Fruit fly (Drosophila melanogaster): Measurements from ENCODE around the gene CG1265.

Gene CG1265

dm6 chr3L:4230357-4230901, 24.1 kb upstream of the CG1265 start (continued):
- TF ChIP-seq pnt (GFP tag; optimal IDR thresholded peaks at IDR 0.05), result peak; percentile 96
- peak; percentile 95 for TF ChIP-seq Spps (tag; optimal IDR thresholded peaks at IDR 0.05)
- TF ChIP-seq CG7928 (GFP tag; optimal IDR thresholded peaks at IDR 0.05), result no peak
- TF ChIP-seq CG14965 (GFP tag; optimal IDR thresholded peaks at IDR 0.05; ENCODE audit: borderline replicate concordance), result peak; percentile 68
- TF ChIP-seq Dip2 (GFP tag; IDR thresholded peaks at IDR 0.05), result no peak
- TF ChIP-seq CG12155 (GFP tag; optimal IDR thresholded peaks at IDR 0.05), result peak; percentile 85
- no peak for TF ChIP-seq D (optimal IDR thresholded peaks at IDR 0.05)
- TF ChIP-seq D (GFP tag; optimal IDR thresholded peaks at IDR 0.05), result peak; percentile 98
- TF ChIP-seq BEAF-32 (GFP tag; optimal IDR thresholded peaks at IDR 0.05), result no peak
- TF ChIP-seq CG30403 (GFP tag; optimal IDR thresholded peaks at IDR 0.05), result peak; percentile 94
- 0 out of 3 replicates have a peak, but pooled peaks have one; percentile 27 for TF ChIP-seq z (GFP tag; IDR thresholded peaks at IDR 0.05)
- peak; percentile 46 for TF ChIP-seq Ravus (GFP tag; IDR thresholded peaks at IDR 0.05)
- TF ChIP-seq ATbp (GFP tag; optimal IDR thresholded peaks at IDR 0.05), result peak; percentile 93
- TF ChIP-seq hb (GFP tag; IDR thresholded peaks at IDR 0.05; ENCODE audit: partially characterized antibody), result no peak
- peak; percentile 93 for TF ChIP-seq CG12236 (GFP tag; optimal IDR thresholded peaks at IDR 0.05)
- TF ChIP-seq ems (GFP tag; optimal IDR thresholded peaks at IDR 0.05), result peak; percentile 91
- TF ChIP-seq fd64A (GFP tag; optimal IDR thresholded peaks at IDR 0.05), result peak; percentile 84
- peak; percentile 92 for TF ChIP-seq unpg (GFP tag; optimal IDR thresholded peaks at IDR 0.05)
- TF ChIP-seq CG2875 (GFP tag; optimal IDR thresholded peaks at IDR 0.05), result peak; percentile 92
- peak; percentile 86 for TF ChIP-seq CG18764 (GFP tag; optimal IDR thresholded peaks at IDR 0.05)
- peak; percentile 90 for TF ChIP-seq NK7.1 (GFP tag; optimal IDR thresholded peaks at IDR 0.05)
- TF ChIP-seq odd (GFP tag; optimal IDR thresholded peaks at IDR 0.05), result peak; percentile 91
- peak; percentile 67 for TF ChIP-seq sug (tag; optimal IDR thresholded peaks at IDR 0.05)
- peak; percentile 85 for TF ChIP-seq TFAM (GFP tag; optimal IDR thresholded peaks at IDR 0.05)
- peak; percentile 96 for TF ChIP-seq CG8290 (GFP tag; optimal IDR thresholded peaks at IDR 0.05)
- peak; percentile 48 to 93 for TF ChIP-seq CG8290 (tag; optimal IDR thresholded peaks at IDR 0.05)
- no peak for TF ChIP-seq inv (GFP tag; IDR thresholded peaks at IDR 0.05; ENCODE audit: partially characterized antibody)
- TF ChIP-seq Camta (GFP tag; optimal IDR thresholded peaks at IDR 0.05), result peak; percentile 94
- TF ChIP-seq Nf-YB (GFP tag; optimal IDR thresholded peaks at IDR 0.05), result peak; percentile 82
- peak; percentile 71 for TF ChIP-seq scrt (GFP tag; optimal IDR thresholded peaks at IDR 0.05)
- peak; percentile 82 for TF ChIP-seq CG6654 (GFP tag; optimal IDR thresholded peaks at IDR 0.05)
- peak; percentile 69 for TF ChIP-seq Rfx (GFP tag; IDR thresholded peaks at IDR 0.05)
- TF ChIP-seq CG2199 (GFP tag; IDR thresholded peaks at IDR 0.05), result peak; percentile 76; the same call in 2 of the 3 replicates
- TF ChIP-seq luna (GFP tag; optimal IDR thresholded peaks at IDR 0.05), result peak; percentile 8
- TF ChIP-seq lov (optimal IDR thresholded peaks at IDR 0.05), result no peak
- peak; percentile 86; the same call in 2 of the 3 replicates for TF ChIP-seq lov (GFP tag; IDR thresholded peaks at IDR 0.05)
- TF ChIP-seq tx (GFP tag; optimal IDR thresholded peaks at IDR 0.05), result peak; percentile 93
- TF ChIP-seq CG18619 (GFP tag; optimal IDR thresholded peaks at IDR 0.05), result peak; percentile 89
- TF ChIP-seq klu (GFP tag; IDR thresholded peaks at IDR 0.05), result peak; percentile 69
- peak; percentile 84 for TF ChIP-seq HmgZ (tag; optimal IDR thresholded peaks at IDR 0.05)
- peak; percentile 79 for TF ChIP-seq H15 (GFP tag; IDR thresholded peaks at IDR 0.05)
- peak; percentile 97 for TF ChIP-seq nmo (GFP tag; optimal IDR thresholded peaks at IDR 0.05)
- TF ChIP-seq Stat92E (GFP tag; optimal IDR thresholded peaks at IDR 0.05), result peak in 1 of 3 experiments; percentile 97
- peak; percentile 26 for TF ChIP-seq CG34376 (GFP tag; optimal IDR thresholded peaks at IDR 0.05)
- peak; percentile 94 for TF ChIP-seq CG8089 (GFP tag; optimal IDR thresholded peaks at IDR 0.05)
- TF ChIP-seq CG13296 (GFP tag; optimal IDR thresholded peaks at IDR 0.05), result peak; percentile 76
- TF ChIP-seq CG42726 (GFP tag; IDR thresholded peaks at IDR 0.05; ENCODE audit: partially characterized antibody), result no peak
- TF ChIP-seq lmd (GFP tag; IDR thresholded peaks at IDR 0.05), result peak; percentile 89
- no peak for TF ChIP-seq D19B (GFP tag; optimal IDR thresholded peaks at IDR 0.05)
